Fruit fly (Drosophila melanogaster) whole organism, pupa: ENCODE data around the gene CG43153.

Source experiments
- CG17806 ChIP-seq: fragments of 200-800 bp; sonication (Bioruptor generic); optimal IDR thresholded peaks from 2 replicates; lab custom pipeline; 2018; ENCODE audit warnings: missing biosample characterization, mild to moderate bottlenecking, missing genetic modification characterization, moderate library complexity
- CG32121 ChIP-seq: fragments of 200-800 bp; sonication (Bioruptor generic); IDR thresholded peaks from 2 replicates; pipeline ENCODE4 v1.3.6; 2022; ENCODE audit warnings: missing biosample characterization, missing genetic modification characterization
- D1 ChIP-seq: fragments of 200-800 bp; sonication (Bioruptor generic); optimal IDR thresholded peaks from 2 replicates; lab custom pipeline; 2018; ENCODE audit warnings: missing biosample characterization, mild to moderate bottlenecking, missing genetic modification characterization, moderate library complexity
- EcR ChIP-seq: fragments of 200-800 bp; sonication (Bioruptor generic); optimal IDR thresholded peaks from 3 replicates; lab custom pipeline; 2019; ENCODE audit warnings: missing biosample characterization, missing genetic modification characterization, mild to moderate bottlenecking, moderate library complexity, missing genetic modification reagents
- Ets98B ChIP-seq: fragments of 200-800 bp; sonication (Bioruptor generic); IDR thresholded peaks from 2 replicates; pipeline ENCODE4 v1.3.6; 2022; ENCODE audit warnings: missing biosample characterization, missing genetic modification characterization
- fd96Ca ChIP-seq: fragments of 200-800 bp; sonication (Bioruptor generic); IDR thresholded peaks from 3 replicates; pipeline ENCODE4 v1.3.6; 2022; ENCODE audit warnings: missing biosample characterization, missing genetic modification characterization
- gl ChIP-seq: fragments of 200-800 bp; sonication (Bioruptor generic); optimal IDR thresholded peaks from 2 replicates; lab custom pipeline; 2018; ENCODE audit warnings: missing biosample characterization, mild to moderate bottlenecking, missing genetic modification characterization

The CG43153 gene

DNA sequence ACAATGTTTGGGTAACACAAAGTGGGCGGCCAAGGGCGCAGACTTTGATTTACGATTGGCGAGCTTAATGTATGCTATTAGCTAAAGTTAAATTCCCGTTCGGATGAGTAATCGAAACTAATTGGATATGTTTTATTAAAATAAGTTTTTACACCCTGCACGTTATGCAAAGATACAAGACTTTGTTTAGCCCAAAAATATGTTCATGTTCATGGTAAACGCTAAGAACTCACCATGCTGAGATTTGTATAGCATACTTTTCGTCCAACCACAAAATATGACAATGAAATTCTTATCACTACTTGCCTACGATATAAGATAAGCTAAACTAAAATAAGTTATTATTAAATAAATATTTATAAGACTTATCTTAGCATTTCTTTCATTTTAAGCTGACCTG is 47.6 kb downstream of the CG43153 start:
- TF ChIP-seq fd96Ca (no peak), EcR (GFP tag; lab: Kevin White, UChicago) (no peak), CG17806 (no peak), CG32121 (no peak), Ets98B (GFP tag; lab: Robert Waterston, UW) (no peak), gl (tag; lab: Kevin White, UChicago) (no peak)

DNA sequence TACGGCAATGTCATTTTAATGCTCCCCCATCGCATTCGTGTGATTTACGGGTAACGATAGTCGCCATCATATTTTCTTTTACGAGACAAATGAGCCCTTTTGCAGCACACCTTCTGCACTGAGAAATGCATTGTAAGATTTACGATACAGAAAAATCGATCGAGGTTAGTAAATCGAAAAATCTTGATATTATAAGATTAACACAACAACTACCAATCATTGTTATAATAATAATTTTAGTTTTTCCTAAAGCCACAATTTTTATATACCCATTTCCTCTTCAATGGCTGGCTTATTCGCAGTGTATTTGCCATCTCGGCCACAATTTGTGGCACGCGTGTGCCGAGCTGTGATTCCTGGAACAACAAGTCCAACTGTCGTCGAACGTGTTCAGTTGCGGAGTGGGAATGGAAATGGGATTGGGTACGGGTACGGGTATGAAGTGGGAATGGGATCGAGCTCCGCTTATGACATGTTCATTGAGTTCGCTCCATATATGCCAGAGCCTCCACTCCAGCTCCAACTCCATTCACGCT is 50.5 kb downstream of the CG43153 start:
- no peak for TF ChIP-seq D1
